Fruit fly (Drosophila melanogaster): ENCODE measurements around the gene CG5567.
A peak's percentile ranks its signal among the peaks of the same experiment; 100 is the strongest.
"Not testable (repeated sequence)": the region's sequence is repeated elsewhere in the genome, so short reads cannot be mapped to it uniquely, and the experiment has no call there.

Gene CG5567

DNA sequence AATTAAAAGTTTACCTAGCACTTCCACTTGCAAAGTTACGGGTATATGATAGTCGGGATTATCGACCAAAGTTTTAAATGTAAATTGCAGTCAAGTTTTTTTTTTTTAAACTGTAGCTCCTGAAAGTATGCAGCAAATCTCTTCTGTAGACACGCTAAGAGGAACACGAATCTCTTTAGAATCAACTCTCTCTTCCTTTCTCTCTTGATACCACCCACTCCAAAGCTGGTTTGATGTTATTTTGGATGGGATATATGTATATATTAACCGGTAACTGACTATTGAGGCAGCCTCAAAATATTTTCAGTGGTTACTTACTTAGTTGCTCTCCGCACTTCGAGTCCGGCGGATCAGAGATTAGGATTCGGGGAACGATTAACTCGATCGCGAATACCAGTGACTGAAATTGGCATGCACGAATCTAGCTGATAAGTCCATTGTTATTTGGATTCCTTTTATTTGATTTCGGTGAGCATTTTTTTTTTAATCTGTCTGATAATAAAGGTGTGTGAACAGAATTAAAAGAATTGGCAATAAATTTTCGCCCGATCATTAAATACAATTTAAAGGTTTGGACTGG, 35.5 kb upstream of the CG5567 start, which contains the start of gene CG7408:
Gene CG7408 (plus strand): TSS at position 316 of the 580 bp plus-strand sequence.
- TF ChIP-seq Lpt (GFP tag; optimal IDR thresholded peaks at IDR 0.05) (peak; percentile 3), fkh (GFP tag; optimal IDR thresholded peaks at IDR 0.05) (peak; percentile 20), acj6 (GFP tag; optimal IDR thresholded peaks at IDR 0.05) (no peak), Hr4 (GFP tag; optimal IDR thresholded peaks at IDR 0.05) (no peak), Eip93F (GFP tag; optimal IDR thresholded peaks at IDR 0.05) (peak; percentile 60), svp (GFP tag) (no peak), Smox (GFP tag; optimal IDR thresholded peaks at IDR 0.05) (no peak), vri (GFP tag; optimal IDR thresholded peaks at IDR 0.05) (peak; percentile 43), Eip75B (GFP tag; optimal IDR thresholded peaks at IDR 0.05) (no peak), CG1621 (tag; optimal IDR thresholded peaks at IDR 0.05) (peak; percentile 85), Met (GFP tag; optimal IDR thresholded peaks at IDR 0.05) (no peak), cyc (GFP tag; optimal IDR thresholded peaks at IDR 0.05) (no peak), dsx (GFP tag; optimal IDR thresholded peaks at IDR 0.05; ENCODE audit: poor library complexity, severe bottlenecking) (peak; percentile 88)

- TF ChIP-seq salr, CG6792, CG8319 (GFP tag; optimal IDR thresholded peaks at IDR 0.05): not testable (repeated sequence)
These were observed 14.8 kb upstream of the CG5567 start, which contains the start of gene CG34002 for dm6 chr3L:17858174-17858573. Gene CG34002, plus strand, starts transcription at chr3L:17858474.

DNA sequence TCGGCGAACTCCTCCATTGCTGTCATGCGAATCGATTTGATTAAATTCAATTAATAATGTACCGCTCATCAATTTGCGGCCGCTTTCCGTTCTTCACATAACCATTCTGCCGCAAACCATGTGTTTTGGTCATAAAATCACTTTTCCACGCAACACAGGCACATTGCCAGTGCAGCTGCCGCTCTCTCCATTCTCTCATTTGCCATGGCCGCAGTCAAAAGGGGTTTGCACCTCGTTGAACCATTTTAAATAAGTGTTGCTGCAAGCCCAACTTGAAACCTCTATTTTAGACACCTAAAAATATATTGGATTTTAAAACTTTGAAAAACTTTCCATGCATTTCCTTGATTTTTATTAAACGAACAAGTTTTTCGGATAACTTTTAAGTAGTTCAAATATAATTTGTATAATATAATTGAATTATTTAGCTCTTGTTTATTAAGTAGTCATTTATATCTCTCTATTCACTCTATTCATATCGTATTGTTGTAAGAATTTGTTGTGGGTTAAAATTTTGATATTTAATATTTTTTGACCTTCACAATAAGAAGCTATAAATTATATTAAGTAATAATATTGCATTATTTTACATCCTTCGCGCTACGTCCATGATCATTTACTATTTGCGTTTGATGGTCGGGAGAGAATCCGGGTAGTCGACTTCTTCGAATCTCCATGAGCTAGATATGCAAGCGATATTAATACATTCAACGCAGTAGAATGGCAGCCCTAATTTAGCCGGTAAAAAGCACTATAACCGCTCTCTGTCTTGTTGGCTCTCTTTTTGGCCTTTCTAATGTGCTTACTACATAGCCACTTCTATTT, 13.5 kb upstream of the CG5567 start, which contains the start of gene CG5535:
Gene CG5535 (minus strand): TSS at position 140 of the 825 bp plus-strand sequence.
- TF ChIP-seq CG6163 (GFP tag; IDR thresholded peaks at IDR 0.05) (no peak), topi (GFP tag; optimal IDR thresholded peaks at IDR 0.05) (peak; percentile 32), CG7368 (GFP tag; optimal IDR thresholded peaks at IDR 0.05) (peak; percentile 47), CG32006 (GFP tag; optimal IDR thresholded peaks at IDR 0.05) (peak; percentile 96), achi (GFP tag; optimal IDR thresholded peaks at IDR 0.05) (peak; percentile 78), Hr38 (GFP tag; optimal IDR thresholded peaks at IDR 0.05) (no peak), CG11762 (GFP tag; optimal IDR thresholded peaks at IDR 0.05; ENCODE audit: insufficient read depth) (peak; percentile 47), Sox102F (GFP tag; optimal IDR thresholded peaks at IDR 0.05) (no peak), CG6808 (GFP tag; optimal IDR thresholded peaks at IDR 0.05) (peak; percentile 88), CG4318 (GFP tag; optimal IDR thresholded peaks at IDR 0.05) (peak; percentile 88), CG10669 (GFP tag; optimal IDR thresholded peaks at IDR 0.05) (peak; percentile 57), CG6276 (GFP tag; optimal IDR thresholded peaks at IDR 0.05) (peak; percentile 91), Blimp-1 (GFP tag; optimal IDR thresholded peaks at IDR 0.05) (no peak), CG8319 (GFP tag; optimal IDR thresholded peaks at IDR 0.05) (peak; percentile 20), Hr4 (GFP tag; optimal IDR thresholded peaks at IDR 0.05) (peak; percentile 73), Eip93F (GFP tag; optimal IDR thresholded peaks at IDR 0.05) (no peak), Ets96B (tag; optimal IDR thresholded peaks at IDR 0.05) (peak; percentile 73), Met (GFP tag; optimal IDR thresholded peaks at IDR 0.05) (no peak), CG11902 (GFP tag; optimal IDR thresholded peaks at IDR 0.05) (peak; percentile 12), net (GFP tag; optimal IDR thresholded peaks at IDR 0.05) (peak; percentile 79), CG31627 (GFP tag; optimal IDR thresholded peaks at IDR 0.05) (peak; percentile 37), fd85E (GFP tag; optimal IDR thresholded peaks at IDR 0.05) (no peak), Hr39 (GFP tag; optimal IDR thresholded peaks at IDR 0.05) (peak; percentile 36), pdm3 (GFP tag; optimal IDR thresholded peaks at IDR 0.05) (peak; percentile 64), Eip75B (GFP tag; optimal IDR thresholded peaks at IDR 0.05) (peak; percentile 20), CG1621 (tag; optimal IDR thresholded peaks at IDR 0.05) (no peak), eg (GFP tag; IDR thresholded peaks at IDR 0.05) (peak; percentile 76), svp (GFP tag) (no peak), CG3919 (GFP tag; optimal IDR thresholded peaks at IDR 0.05) (peak; percentile 68), spab (GFP tag; optimal IDR thresholded peaks at IDR 0.05) (peak; percentile 77), fd59A (GFP tag; optimal IDR thresholded peaks at IDR 0.05) (peak; percentile 60), Sox15 (GFP tag; optimal IDR thresholded peaks at IDR 0.05) (peak; percentile 32), Eip78C (GFP tag) (peak; percentile 90), CG15336 (GFP tag; IDR thresholded peaks at IDR 0.05) (peak; percentile 44), CG6792 (GFP tag; optimal IDR thresholded peaks at IDR 0.05) (peak; percentile 66), CG10631 (GFP tag; optimal IDR thresholded peaks at IDR 0.05) (peak; percentile 83), cyc (GFP tag; optimal IDR thresholded peaks at IDR 0.05) (peak; percentile 2)

All from whole organism, prepupa.